Worm (Caenorhabditis elegans) whole organism, mixed stage, embryonic: ENCODE results near the gene T02H6.3.

Experiments used
- blmp-1 ChIP-seq: fragments of 150-350 bp; optimal IDR thresholded peaks from 2 replicates; lab custom pipeline; 2014; ENCODE audit warnings: missing biosample characterization, missing genetic modification characterization
- elt-3 ChIP-seq: fragments of 150-350 bp; optimal IDR thresholded peaks from 2 replicates; lab custom pipeline; 2014; ENCODE audit warnings: missing biosample characterization, missing genetic modification characterization
- lsy-2 ChIP-seq: fragments of 150-350 bp; optimal IDR thresholded peaks from 2 replicates; lab custom pipeline; 2014; ENCODE audit warnings: missing biosample characterization, missing genetic modification characterization
- nhr-12 ChIP-seq: fragments of 150-350 bp; optimal IDR thresholded peaks from 2 replicates; lab custom pipeline; 2014; ENCODE audit warnings: missing biosample characterization, missing genetic modification characterization
- nhr-237 ChIP-seq: fragments of 150-350 bp; optimal IDR thresholded peaks from 2 replicates; lab custom pipeline; 2014; ENCODE audit warnings: missing biosample characterization, missing genetic modification characterization
- nhr-76 ChIP-seq: sonication (generic microtip); optimal IDR thresholded peaks from 2 replicates; lab custom pipeline; 2017; ENCODE audit warnings: missing biosample characterization, missing genetic modification characterization
- snpc-4 ChIP-seq: fragments of 150-350 bp; optimal IDR thresholded peaks from 2 replicates; lab custom pipeline; 2014; ENCODE audit warnings: missing biosample characterization, missing genetic modification characterization
- unc-62 ChIP-seq: fragments of 150-350 bp; optimal IDR thresholded peaks from 2 replicates; lab custom pipeline; 2014; ENCODE audit warnings: missing biosample characterization, missing genetic modification reagents, missing genetic modification characterization
- zip-8 ChIP-seq: fragments of 150-350 bp; optimal IDR thresholded peaks from 2 replicates; lab custom pipeline; 2014; ENCODE audit warnings: missing biosample characterization, missing genetic modification characterization
- ztf-11 ChIP-seq: fragments of 150-350 bp; optimal IDR thresholded peaks from 2 replicates; lab custom pipeline; 2014; ENCODE audit warnings: missing biosample characterization, missing genetic modification characterization

DNA sequence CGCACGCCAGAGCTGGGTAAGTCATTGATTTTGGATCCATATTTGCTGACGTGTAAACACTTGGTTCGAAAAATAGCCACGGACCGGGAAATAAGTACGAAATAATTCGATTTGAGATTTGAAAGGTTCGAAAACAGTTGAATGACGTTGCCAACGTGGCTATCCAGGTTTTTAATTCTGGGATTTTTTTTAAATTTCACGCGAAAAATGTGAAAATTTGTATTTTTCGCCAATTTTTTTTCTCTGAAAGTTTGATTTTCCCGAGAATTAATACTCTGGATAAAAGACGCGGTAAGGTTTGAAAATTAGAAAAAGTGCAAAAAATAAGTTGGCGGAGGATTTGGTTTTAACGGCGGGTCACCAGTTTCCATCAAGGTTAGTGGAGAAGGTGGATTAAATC lies 49.2 kb downstream of the T02H6.3 start, which contains the start of gene fbxc-48:
- TF ChIP-seq snpc-4 (no peak), elt-3 (tag; lab: Kevin White, UChicago) (no peak), unc-62 (GFP tag; lab: Kevin White, UChicago) (no peak), zip-8 (tag; lab: Kevin White, UChicago) (no peak), lsy-2 (no peak), blmp-1 (tag; lab: Kevin White, UChicago) (no peak), ztf-11 (tag; lab: Kevin White, UChicago) (no peak), nhr-237 (tag; lab: Kevin White, UChicago) (no peak), nhr-12 (tag; lab: Kevin White, UChicago) (no peak), nhr-76 (tag; lab: Kevin White, UChicago) (no peak)
